Fruit fly (Drosophila melanogaster): ENCODE data around the gene Gba1b.
A peak's percentile ranks its signal among the peaks of the same experiment; 100 is the strongest.

The Gba1b gene

dm6 chr3R:23709508-23710208 is 5.1 kb downstream of the Gba1b start, which contains the start of gene CG10301 (continued):
- TF ChIP-seq knrl (GFP tag; IDR thresholded peaks at IDR 0.05; ENCODE audit: partially characterized antibody) (no peak), CG8388 (GFP tag; optimal IDR thresholded peaks at IDR 0.05) (peak; percentile 65), nerfin-1 (tag; optimal IDR thresholded peaks at IDR 0.05) (peak; percentile 45), CG17829 (tag; optimal IDR thresholded peaks at IDR 0.05) (peak; percentile 74), Hr51 (GFP tag; optimal IDR thresholded peaks at IDR 0.05) (peak; percentile 1 to 53), sens-2 (GFP tag; IDR thresholded peaks at IDR 0.05) (peak; percentile 71), Asciz (GFP tag; optimal IDR thresholded peaks at IDR 0.05) (no peak)

DNA sequence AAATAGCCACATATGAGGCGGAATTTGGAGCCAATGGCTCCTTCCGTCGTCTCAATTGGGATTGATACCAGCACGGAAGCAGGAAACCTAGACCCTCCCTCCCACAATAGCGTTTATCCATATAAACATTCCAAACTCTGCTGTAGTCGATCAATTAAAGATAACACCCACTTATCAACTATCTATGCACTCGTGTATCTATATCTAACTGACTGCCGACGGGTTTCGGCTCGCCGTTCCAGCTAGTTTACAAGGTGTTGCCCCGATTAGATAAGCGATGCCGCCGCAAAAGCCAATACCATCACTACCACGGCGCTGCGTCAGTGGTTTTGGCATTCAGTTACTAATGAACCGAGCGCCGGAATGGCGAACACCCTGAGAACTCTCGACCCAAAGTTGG is 6.6 kb downstream of the Gba1b start, which contains the start of gene CG10300:
Gene CG10300 (plus strand): TSS at position 333 of the 400 bp plus-strand sequence.
- TF ChIP-seq lov (optimal IDR thresholded peaks at IDR 0.05) = no peak
- no peak for TF ChIP-seq lov (GFP tag; IDR thresholded peaks at IDR 0.05)
- TF ChIP-seq grn (GFP tag; optimal IDR thresholded peaks at IDR 0.05) = peak; percentile 74
- TF ChIP-seq GATAe (GFP tag; conservative IDR thresholded peaks at IDR 0.05) = peak; percentile 74
- no peak for TF ChIP-seq zf30C (GFP tag; optimal IDR thresholded peaks at IDR 0.05)
- no peak for TF ChIP-seq hb (GFP tag; IDR thresholded peaks at IDR 0.05; ENCODE audit: partially characterized antibody)
- TF ChIP-seq CG12299 (tag; optimal IDR thresholded peaks at IDR 0.05) = no peak
- peak; percentile 88 for TF ChIP-seq mirr (GFP tag; optimal IDR thresholded peaks at IDR 0.05)
- peak; percentile 39 for TF ChIP-seq Med (GFP tag)
- TF ChIP-seq Deaf1 (tag; optimal IDR thresholded peaks at IDR 0.05) = peak; percentile 58
- TF ChIP-seq nerfin-1 (tag; optimal IDR thresholded peaks at IDR 0.05) = no peak
- peak; percentile 64 for TF ChIP-seq sd (tag; optimal IDR thresholded peaks at IDR 0.05)
- no peak for TF ChIP-seq onecut (GFP tag; IDR thresholded peaks at IDR 0.05)
- TF ChIP-seq sens (GFP tag) = peak; percentile 71
- no peak for TF ChIP-seq CG8478 (optimal IDR thresholded peaks at IDR 0.05)
- TF ChIP-seq stc (GFP tag; IDR thresholded peaks at IDR 0.05) = no peak
- TF ChIP-seq CG13624 (GFP tag; optimal IDR thresholded peaks at IDR 0.05) = no peak
- no peak for TF ChIP-seq D19A (tag; optimal IDR thresholded peaks at IDR 0.05)
- no peak for TF ChIP-seq br (optimal IDR thresholded peaks at IDR 0.05)
- no peak for TF ChIP-seq CG12236 (GFP tag; optimal IDR thresholded peaks at IDR 0.05)
- TF ChIP-seq Six4 (GFP tag; optimal IDR thresholded peaks at IDR 0.05) = no peak
- no peak for TF ChIP-seq Trl (optimal IDR thresholded peaks at IDR 0.05)
- TF ChIP-seq Trl (GFP tag; optimal IDR thresholded peaks at IDR 0.05) = no peak
- no peak for TF ChIP-seq Bgb (GFP tag; IDR thresholded peaks at IDR 0.05; ENCODE audit: partially characterized antibody)
- TF ChIP-seq Dref (GFP tag; IDR thresholded peaks at IDR 0.05) = no peak
- TF ChIP-seq lab (GFP tag; optimal IDR thresholded peaks at IDR 0.05) = peak; percentile 65
- TF ChIP-seq hth (optimal IDR thresholded peaks at IDR 0.05) = no peak
- TF ChIP-seq grau (tag; optimal IDR thresholded peaks at IDR 0.05) = no peak
- TF ChIP-seq CG11560 (tag; IDR thresholded peaks at IDR 0.05) = no peak
- TF ChIP-seq en (GFP tag; optimal IDR thresholded peaks at IDR 0.05) = no peak
- no peak for TF ChIP-seq CG32772 (GFP tag; IDR thresholded peaks at IDR 0.05)
- TF ChIP-seq Camta (GFP tag; optimal IDR thresholded peaks at IDR 0.05) = no peak
- TF ChIP-seq CG34376 (GFP tag; optimal IDR thresholded peaks at IDR 0.05) = peak; percentile 53
- no peak for TF ChIP-seq Aef1 (GFP tag; IDR thresholded peaks at IDR 0.05)
- no peak for TF ChIP-seq Hand (GFP tag; optimal IDR thresholded peaks at IDR 0.05)
- TF ChIP-seq CG17802 (tag; optimal IDR thresholded peaks at IDR 0.05) = no peak
- TF ChIP-seq C15 (GFP tag; IDR thresholded peaks at IDR 0.05) = no peak
- peak; percentile 11 for TF ChIP-seq CG10543 (GFP tag; optimal IDR thresholded peaks at IDR 0.05)
- peak; percentile 52 for TF ChIP-seq sug (tag; optimal IDR thresholded peaks at IDR 0.05)
- 0 out of 4 replicates have a peak, but pooled peaks have one; percentile 42 for TF ChIP-seq chinmo (GFP tag; IDR thresholded peaks at IDR 0.05; ENCODE audit: partially characterized antibody)
- no peak for TF ChIP-seq oc (tag; optimal IDR thresholded peaks at IDR 0.05)
- no peak for TF ChIP-seq CHES-1-like (GFP tag; optimal IDR thresholded peaks at IDR 0.05)
- no peak for TF ChIP-seq CG2678 (tag; optimal IDR thresholded peaks at IDR 0.05)
- no peak for TF ChIP-seq pfk (GFP tag; optimal IDR thresholded peaks at IDR 0.05)
